Fruit fly (Drosophila melanogaster): ENCODE data around the gene CG11286.
A peak's percentile ranks its signal among the peaks of the same experiment; 100 is the strongest.

The CG11286 gene

dm6 chr3R:7793855-7794254 is 22.3 kb upstream of the CG11286 start, which contains the start of gene CG2641 (continued):
- no peak for TF ChIP-seq ewg (GFP tag; optimal IDR thresholded peaks at IDR 0.05)
- no peak for TF ChIP-seq cwo (GFP tag; optimal IDR thresholded peaks at IDR 0.05)
- peak; percentile 52 for TF ChIP-seq CG13287 (GFP tag; IDR thresholded peaks at IDR 0.05; ENCODE audit: partially characterized antibody)
- TF ChIP-seq Usf (GFP tag; optimal IDR thresholded peaks at IDR 0.05): no peak
- no peak for TF ChIP-seq CG8089 (GFP tag; optimal IDR thresholded peaks at IDR 0.05)
- no peak for TF ChIP-seq Ravus (GFP tag; IDR thresholded peaks at IDR 0.05)
- TF ChIP-seq CG7987 (GFP tag; optimal IDR thresholded peaks at IDR 0.05): no peak
- no peak for TF ChIP-seq ind (GFP tag; optimal IDR thresholded peaks at IDR 0.05)
- peak; percentile 61 for TF ChIP-seq BtbVII (GFP tag; optimal IDR thresholded peaks at IDR 0.05)
- peak; percentile 26 for TF ChIP-seq Med (GFP tag)
- no peak for TF ChIP-seq repo (GFP tag; optimal IDR thresholded peaks at IDR 0.05)
- no peak for TF ChIP-seq dmrt11E (tag; optimal IDR thresholded peaks at IDR 0.05)
- TF ChIP-seq NC2β (GFP tag; optimal IDR thresholded peaks at IDR 0.05): no peak
- no peak for TF ChIP-seq Lpt (GFP tag; optimal IDR thresholded peaks at IDR 0.05)
- 0 out of 3 replicates have a peak, but pooled peaks have one; percentile 46 for TF ChIP-seq Dbx (GFP tag; IDR thresholded peaks at IDR 0.05)
- no peak for TF ChIP-seq Xrp1 (GFP tag; IDR thresholded peaks at IDR 0.05)
- no peak for TF ChIP-seq Camta (GFP tag; optimal IDR thresholded peaks at IDR 0.05)
- TF ChIP-seq NK7.1 (GFP tag; optimal IDR thresholded peaks at IDR 0.05): no peak
- TF ChIP-seq br (optimal IDR thresholded peaks at IDR 0.05): no peak
- TF ChIP-seq esg (GFP tag; conservative IDR thresholded peaks at IDR 0.05): no peak
- peak; percentile 34 for TF ChIP-seq Atf3 (GFP tag; optimal IDR thresholded peaks at IDR 0.05)
- TF ChIP-seq bigmax (GFP tag; optimal IDR thresholded peaks at IDR 0.05): no peak
- TF ChIP-seq bbx (GFP tag; IDR thresholded peaks at IDR 0.05; ENCODE audit: partially characterized antibody): no peak
- TF ChIP-seq CG11247 (GFP tag; IDR thresholded peaks at IDR 0.05): no peak
- peak; percentile 71 to 89 for TF ChIP-seq Trl (optimal IDR thresholded peaks at IDR 0.05)
- no peak for TF ChIP-seq Trl (GFP tag; optimal IDR thresholded peaks at IDR 0.05)
- peak; percentile 61 for TF ChIP-seq lbe (GFP tag; optimal IDR thresholded peaks at IDR 0.05)
- TF ChIP-seq schlank (tag; optimal IDR thresholded peaks at IDR 0.05): no peak
- peak; percentile 36; the same call in 1 of the 2 replicates for TF ChIP-seq CG32532 (GFP tag; IDR thresholded peaks at IDR 0.05)
- TF ChIP-seq unc-4 (GFP tag; IDR thresholded peaks at IDR 0.05; ENCODE audit: partially characterized antibody): peak; percentile 14; the same call in 1 of the 2 replicates
- TF ChIP-seq sug (tag; optimal IDR thresholded peaks at IDR 0.05): peak; percentile 2
- no peak for TF ChIP-seq sisA (GFP tag; IDR thresholded peaks at IDR 0.05)
- TF ChIP-seq CG2889 (GFP tag; IDR thresholded peaks at IDR 0.05): no peak
- TF ChIP-seq PHDP (tag; optimal IDR thresholded peaks at IDR 0.05): peak; percentile 21
- TF ChIP-seq ATbp (GFP tag; optimal IDR thresholded peaks at IDR 0.05): no peak
- no peak for TF ChIP-seq ssp (GFP tag; IDR thresholded peaks at IDR 0.05)
- 0 out of 3 replicates have a peak, but pooled peaks have one; percentile 7 for TF ChIP-seq sr (GFP tag; IDR thresholded peaks at IDR 0.05)
- TF ChIP-seq corto (GFP tag; optimal IDR thresholded peaks at IDR 0.05): peak; percentile 68
- no peak for TF ChIP-seq Elba2 (GFP tag; optimal IDR thresholded peaks at IDR 0.05)
- TF ChIP-seq CG17186 (GFP tag; optimal IDR thresholded peaks at IDR 0.05): no peak
- peak; percentile 1 for TF ChIP-seq CG15514 (GFP tag; optimal IDR thresholded peaks at IDR 0.05)
- TF ChIP-seq Ada2b (GFP tag; IDR thresholded peaks at IDR 0.05): no peak
- TF ChIP-seq CG33213 (GFP tag; optimal IDR thresholded peaks at IDR 0.05): no peak
- TF ChIP-seq cad (GFP tag; optimal IDR thresholded peaks at IDR 0.05): no peak
- TF ChIP-seq Eip74EF (GFP tag; optimal IDR thresholded peaks at IDR 0.05): no peak
- no peak for TF ChIP-seq CG6854 (GFP tag; optimal IDR thresholded peaks at IDR 0.05)
- TF ChIP-seq sc (optimal IDR thresholded peaks at IDR 0.05): no peak
- no peak for TF ChIP-seq sc (GFP tag; optimal IDR thresholded peaks at IDR 0.05)
- no peak for TF ChIP-seq CG3163 (GFP tag; optimal IDR thresholded peaks at IDR 0.05)
- TF ChIP-seq CG34376 (GFP tag; optimal IDR thresholded peaks at IDR 0.05): peak; percentile 47
- no peak for TF ChIP-seq vnd (GFP tag; IDR thresholded peaks at IDR 0.05; ENCODE audit: partially characterized antibody)
- TF ChIP-seq Ptx1 (GFP tag; IDR thresholded peaks at IDR 0.05): no peak
- no peak for TF ChIP-seq zfh1 (GFP tag; IDR thresholded peaks at IDR 0.05)

Data from whole organism, embryonic.